Fruit fly (Drosophila melanogaster) Kc167 (cell line): ENCODE results near the gene CG42869.

Source experiments
- h ChIP-seq: fragments of >200 bp; optimal IDR thresholded peaks from 3 replicates; lab custom pipeline; 2018; ENCODE audit warnings: missing external identifiers
- psq ChIP-seq: fragments of >200 bp; optimal IDR thresholded peaks from 2 replicates; lab custom pipeline; 2017; ENCODE audit warnings: missing external identifiers

dm6 chr3R:21737264-21737663 is 615 bp upstream of the CG42869 start, which contains the start of gene CG42870:
- no peak for TF ChIP-seq psq (lab: Kevin White, UChicago)
- no peak for TF ChIP-seq h
